Fruit fly (Drosophila melanogaster) Kc167 (cell line): ENCODE results near the gene vsg.

Experiments used
- Sin3A ChIP-seq: fragments of >200 bp; optimal IDR thresholded peaks from 2 replicates; lab custom pipeline; 2018; ENCODE audit warnings: missing external identifiers
- psq ChIP-seq: fragments of >200 bp; optimal IDR thresholded peaks from 2 replicates; lab custom pipeline; 2017; ENCODE audit warnings: missing external identifiers
- ttk ChIP-seq: sonication (Bioruptor generic); optimal IDR thresholded peaks from 2 replicates; lab custom pipeline; 2017; ENCODE audit warnings: missing external identifiers

- TF ChIP-seq psq = no peak
- no peak for TF ChIP-seq Sin3A
- no peak for TF ChIP-seq ttk (lab: Kevin White, UChicago)
Observed at dm6 chr3L:9674300-9674699, 39.8 kb upstream of the vsg start.
